Fruit fly (Drosophila melanogaster) whole organism, embryonic: ENCODE data around the gene Evi5.

ENCODE experiments used
- BtbVII ChIP-seq: fragments of 200-800 bp; sonication (Bioruptor generic); optimal IDR thresholded peaks from 3 replicates; lab custom pipeline; 2017; ENCODE audit warnings: missing biosample characterization, mild to moderate bottlenecking, missing genetic modification characterization
- CG15073 ChIP-seq: fragments of 200-800 bp; sonication (Bioruptor generic); optimal IDR thresholded peaks from 2 replicates; lab custom pipeline; 2016; ENCODE audit warnings: missing biosample characterization, missing genetic modification characterization
- CG4707 ChIP-seq: fragments of 200-800 bp; sonication (Bioruptor generic); optimal IDR thresholded peaks from 2 replicates; lab custom pipeline; 2018; ENCODE audit warnings: missing biosample characterization, mild to moderate bottlenecking, missing genetic modification characterization, moderate library complexity
- Ets97D ChIP-seq: fragments of 200-800 bp; sonication (Bioruptor generic); optimal IDR thresholded peaks from 3 replicates; lab custom pipeline; 2016; ENCODE audit warnings: missing biosample characterization, missing genetic modification characterization
- Fer2 ChIP-seq: fragments of 200-800 bp; sonication (Bioruptor generic); optimal IDR thresholded peaks from 2 replicates; lab custom pipeline; 2018; ENCODE audit warnings: missing biosample characterization, mild to moderate bottlenecking, missing genetic modification characterization, moderate library complexity
- HLH3B ChIP-seq: fragments of 200-800 bp; sonication (Bioruptor generic); IDR thresholded peaks from 2 replicates; pipeline ENCODE4 v1.3.6; 2022; ENCODE audit warnings: missing biosample characterization, missing genetic modification characterization
- Hr39 ChIP-seq: fragments of >200 bp; optimal IDR thresholded peaks from 2 replicates; lab custom pipeline; 2017

dm6 chrX:11390625-11391363 is 63.4 kb downstream of the Evi5 start:
- TF ChIP-seq CG15073 (GFP tag; lab: Kevin White, UChicago) (peak; percentile 69), Ets97D (peak; percentile 58), CG4707 (GFP tag; lab: Kevin White, UChicago) (peak; percentile 42), HLH3B (GFP tag; lab: Robert Waterston, UW) (peak; percentile 85), BtbVII (GFP tag; lab: Kevin White, UChicago) (peak; percentile 52), Hr39 (lab: Kevin White, UChicago) (no peak), Fer2 (peak; percentile 57)
